Worm (Caenorhabditis elegans) whole organism, L4 larva: ENCODE results near the gene vps-15.

Experiments
- D1046.2 ChIP-seq: fragments of 200-800 bp; sonication (Bioruptor generic); IDR thresholded peaks from 2 replicates; pipeline ENCODE4 v1.3.6; 2022; ENCODE audit warnings: missing genetic modification characterization, missing compliant biosample characterization
- F26F4.8 ChIP-seq: fragments of 200-800 bp; sonication (Bioruptor generic); conservative IDR thresholded peaks from 2 replicates; pipeline ENCODE4 v1.3.6; 2022; ENCODE audit warnings: missing genetic modification characterization, missing compliant biosample characterization
- R02D3.7 ChIP-seq: fragments of 150-350 bp; sonication (generic microtip); optimal IDR thresholded peaks from 3 replicates; lab custom pipeline; 2014; ENCODE audit warnings: missing biosample characterization, missing genetic modification characterization
- T20F7.1 ChIP-seq: fragments of 200-800 bp; sonication (Bioruptor generic); optimal IDR thresholded peaks from 2 replicates; lab custom pipeline; 2018; ENCODE audit warnings: mild to moderate bottlenecking, missing genetic modification characterization, missing compliant biosample characterization
- T26A8.4 ChIP-seq: fragments of 200-800 bp; sonication (Bioruptor generic); IDR thresholded peaks from 2 replicates; pipeline ENCODE4 v1.3.6; 2022; ENCODE audit warnings: missing genetic modification characterization, missing compliant biosample characterization
- Y5F2A.4 ChIP-seq: fragments of 200-800 bp; sonication (Bioruptor generic); optimal IDR thresholded peaks from 2 replicates; lab custom pipeline; 2018; ENCODE audit warnings: mild to moderate bottlenecking, missing genetic modification characterization, missing compliant biosample characterization
- Y75B8A.6 ChIP-seq: fragments of 200-800 bp; sonication (Bioruptor generic); IDR thresholded peaks from 2 replicates; pipeline ENCODE4 v1.3.6; 2022; ENCODE audit warnings: missing genetic modification reagents, missing genetic modification characterization, missing compliant biosample characterization
- ZK337.2 ChIP-seq: fragments of 200-800 bp; sonication (Bioruptor generic); IDR thresholded peaks from 2 replicates; pipeline ENCODE4 v1.3.6; 2022; ENCODE audit warnings: missing genetic modification reagents, missing genetic modification characterization, missing compliant biosample characterization
- aha-1 ChIP-seq: fragments of 150-350 bp; peaks from one replicate; lab custom pipeline; 2014; ENCODE audit warnings: missing biosample characterization, missing genetic modification characterization
- arid-1 ChIP-seq: fragments of 200-800 bp; sonication (Bioruptor generic); conservative IDR thresholded peaks from 2 replicates; pipeline ENCODE4 v1.3.6; 2022; ENCODE audit warnings: missing genetic modification reagents, missing genetic modification characterization, missing compliant biosample characterization
- attf-4 ChIP-seq: sonication (generic microtip); optimal IDR thresholded peaks from 3 replicates; lab custom pipeline; 2017; ENCODE audit warnings: missing biosample characterization, missing genetic modification characterization
- ceh-20 ChIP-seq: fragments of 200-800 bp; sonication (Bioruptor generic); IDR thresholded peaks from 2 replicates; pipeline ENCODE4 v1.3.6; 2022; ENCODE audit warnings: missing genetic modification reagents, missing genetic modification characterization, missing compliant biosample characterization
- ceh-28 ChIP-seq: fragments of 150-350 bp; optimal IDR thresholded peaks from 2 replicates; lab custom pipeline; 2014; ENCODE audit warnings: missing biosample characterization, missing genetic modification reagents, missing genetic modification characterization
- ceh-82 ChIP-seq: sonication (generic microtip); optimal IDR thresholded peaks from 2 replicates; lab custom pipeline; 2017; ENCODE audit warnings: missing biosample characterization, missing genetic modification characterization
- cey-2 ChIP-seq: sonication (generic microtip); optimal IDR thresholded peaks from 3 replicates; lab custom pipeline; 2017; ENCODE audit warnings: missing genetic modification characterization, mild to moderate bottlenecking, missing compliant biosample characterization, antibody characterized with exemption, borderline replicate concordance; ENCODE audit not compliant: insufficient read depth
- ctbp-1 ChIP-seq: fragments of 200-800 bp; sonication (Bioruptor generic); IDR thresholded peaks from 2 replicates; pipeline ENCODE4 v1.3.6; 2022; ENCODE audit warnings: missing genetic modification reagents, missing genetic modification characterization, missing compliant biosample characterization
- daf-19 ChIP-seq: fragments of 200-800 bp; sonication (Bioruptor generic); conservative IDR thresholded peaks from 2 replicates; pipeline ENCODE4 v1.3.6; 2022; ENCODE audit warnings: missing genetic modification characterization, missing compliant biosample characterization
- daf-8 ChIP-seq: fragments of 200-800 bp; sonication (Bioruptor generic); IDR thresholded peaks from 2 replicates; pipeline ENCODE4 v1.3.6; 2022; ENCODE audit warnings: missing genetic modification characterization, missing compliant biosample characterization
- dmd-9 ChIP-seq: fragments of 200-800 bp; sonication (Bioruptor generic); IDR thresholded peaks from 2 replicates; pipeline ENCODE4 v1.3.6; 2022; ENCODE audit warnings: missing genetic modification reagents, missing genetic modification characterization, missing compliant biosample characterization
- dve-1 ChIP-seq: sonication (generic microtip); optimal IDR thresholded peaks from 2 replicates; lab custom pipeline; 2017; ENCODE audit warnings: antibody characterized with exemption, mild to moderate bottlenecking, missing genetic modification characterization, missing compliant biosample characterization; ENCODE audit not compliant: insufficient read depth
- egl-27 ChIP-seq: sonication (generic microtip); optimal IDR thresholded peaks from 3 replicates; lab custom pipeline; 2017; ENCODE audit warnings: missing biosample characterization, missing genetic modification reagents, missing genetic modification characterization
- egl-43 ChIP-seq: fragments of 200-800 bp; sonication (Bioruptor generic); IDR thresholded peaks from 2 replicates; pipeline ENCODE4 v1.3.6; 2022; ENCODE audit warnings: missing genetic modification reagents, missing genetic modification characterization, missing compliant biosample characterization
- fkh-10 ChIP-seq: fragments of 150-350 bp; optimal IDR thresholded peaks from 2 replicates; lab custom pipeline; 2014; ENCODE audit warnings: missing biosample characterization, missing genetic modification reagents, missing genetic modification characterization
- hlh-11 ChIP-seq: fragments of 200-800 bp; sonication (Bioruptor generic); optimal IDR thresholded peaks from 2 replicates; lab custom pipeline; 2018; ENCODE audit warnings: mild to moderate bottlenecking, missing genetic modification characterization, missing compliant biosample characterization
- hmg-1.1 ChIP-seq: fragments of 200-800 bp; sonication (Bioruptor generic); IDR thresholded peaks from 2 replicates; pipeline ENCODE4 v1.3.6; 2022; ENCODE audit warnings: missing genetic modification reagents, missing genetic modification characterization, missing compliant biosample characterization
- lin-13 ChIP-seq: fragments of 150-350 bp; optimal IDR thresholded peaks from 2 replicates; lab custom pipeline; 2014; ENCODE audit warnings: missing biosample characterization, missing genetic modification reagents, missing genetic modification characterization
- mxl-2 ChIP-seq: fragments of 200-800 bp; sonication (Bioruptor generic); conservative IDR thresholded peaks from 2 replicates; pipeline ENCODE4 v1.3.6; 2022; ENCODE audit warnings: missing genetic modification reagents, missing genetic modification characterization, missing compliant biosample characterization
- mxl-3 ChIP-seq: fragments of 200-800 bp; sonication (Bioruptor generic); optimal IDR thresholded peaks from 2 replicates; lab custom pipeline; 2018; ENCODE audit warnings: mild to moderate bottlenecking, missing genetic modification characterization, missing compliant biosample characterization
- nhr-102 ChIP-seq: sonication (generic microtip); optimal IDR thresholded peaks from 2 replicates; lab custom pipeline; 2016; ENCODE audit warnings: mild to moderate bottlenecking, missing genetic modification characterization, moderate library complexity, missing compliant biosample characterization
- nhr-11 ChIP-seq: fragments of 150-350 bp; optimal IDR thresholded peaks from 2 replicates; lab custom pipeline; 2014; ENCODE audit warnings: missing biosample characterization, missing genetic modification characterization
- nhr-237 ChIP-seq: sonication (generic microtip); optimal IDR thresholded peaks from 2 replicates; lab custom pipeline; 2017; ENCODE audit warnings: missing biosample characterization, missing genetic modification characterization
- nhr-25 ChIP-seq: sonication (generic microtip); optimal IDR thresholded peaks from 2 replicates; lab custom pipeline; 2017; ENCODE audit warnings: missing genetic modification characterization, mild to moderate bottlenecking, missing compliant biosample characterization, antibody characterized with exemption, moderate library complexity, borderline replicate concordance; ENCODE audit not compliant: insufficient read depth
- nhr-41 ChIP-seq: fragments of 200-800 bp; sonication (Bioruptor generic); IDR thresholded peaks from 2 replicates; pipeline ENCODE4 v1.3.6; 2022; ENCODE audit warnings: missing genetic modification reagents, missing genetic modification characterization, missing compliant biosample characterization
- nhr-6 ChIP-seq: fragments of 150-350 bp; optimal IDR thresholded peaks from 2 replicates; lab custom pipeline; 2014; ENCODE audit warnings: missing biosample characterization, missing genetic modification characterization
- nhr-77 ChIP-seq: fragments of 150-350 bp; optimal IDR thresholded peaks from 2 replicates; lab custom pipeline; 2014; ENCODE audit warnings: missing biosample characterization, missing genetic modification characterization
- pha-4 ChIP-seq, 2 experiments: fragments of 150-350 bp in 1 of 2; fragments of 200-800 bp in 1 of 2; sonication (Bioruptor generic) in 1 of 2; IDR thresholded peaks in 1 of 2; optimal IDR thresholded peaks in 1 of 2; 2 replicates each; pipeline versions ENCODE4 v1.3.6 to Lab custom; 2014 to 2022; ENCODE audit warnings: missing genetic modification characterization in 2 of 2, missing genetic modification reagents in 2 of 2, missing biosample characterization in 1 of 2, missing compliant biosample characterization in 1 of 2
- rbr-2 ChIP-seq: sonication (generic microtip); optimal IDR thresholded peaks from 2 replicates; lab custom pipeline; 2016; ENCODE audit warnings: missing genotype, missing genetic modification characterization, missing compliant biosample characterization
- saeg-2 ChIP-seq: fragments of 200-800 bp; sonication (Bioruptor generic); IDR thresholded peaks from 2 replicates; pipeline ENCODE4 v1.3.6; 2022; ENCODE audit warnings: missing genetic modification reagents, missing genetic modification characterization, missing compliant biosample characterization
- sdz-12 ChIP-seq: fragments of 200-800 bp; sonication (Bioruptor generic); optimal IDR thresholded peaks from 2 replicates; lab custom pipeline; 2018; ENCODE audit warnings: mild to moderate bottlenecking, missing genetic modification characterization, missing compliant biosample characterization
- set-16 ChIP-seq: fragments of 200-800 bp; sonication (Bioruptor generic); IDR thresholded peaks from 2 replicates; pipeline ENCODE4 v1.3.6; 2022; ENCODE audit warnings: missing genetic modification reagents, missing genetic modification characterization, missing compliant biosample characterization
- skn-1 ChIP-seq: fragments of 150-350 bp; optimal IDR thresholded peaks from 2 replicates; lab custom pipeline; 2014; ENCODE audit warnings: missing biosample characterization, missing genetic modification characterization
- spr-1 ChIP-seq: sonication (generic microtip); optimal IDR thresholded peaks from 2 replicates; lab custom pipeline; 2016; ENCODE audit warnings: mild to moderate bottlenecking, missing genetic modification characterization, missing compliant biosample characterization
- tag-97 ChIP-seq: fragments of 200-800 bp; sonication (Bioruptor generic); IDR thresholded peaks from 2 replicates; pipeline ENCODE4 v1.3.6; 2022; ENCODE audit warnings: missing genetic modification characterization, missing compliant biosample characterization
- unc-130 ChIP-seq: sonication (generic microtip); optimal IDR thresholded peaks from 2 replicates; lab custom pipeline; 2016; ENCODE audit warnings: missing genetic modification reagents, missing genetic modification characterization, missing compliant biosample characterization
- unc-62 ChIP-seq, 3 experiments: fragments of 150-350 bp in 1 of 3; sonication (generic microtip); optimal IDR thresholded peaks in 2 of 3; peaks in 1 of 3; 1 replicate in 1 of 3; 2 replicates in 2 of 3; lab custom pipeline; 2014 to 2017; ENCODE audit warnings: missing biosample characterization in 3 of 3, missing genetic modification characterization in 3 of 3, missing genetic modification reagents in 3 of 3, missing genotype in 1 of 3
- zag-1 ChIP-seq: fragments of 150-350 bp; optimal IDR thresholded peaks from 2 replicates; lab custom pipeline; 2014; ENCODE audit warnings: missing biosample characterization, missing genetic modification characterization
- zfp-2 ChIP-seq: sonication (generic microtip); optimal IDR thresholded peaks from 2 replicates; lab custom pipeline; 2016; ENCODE audit warnings: mild to moderate bottlenecking, missing genetic modification characterization, missing compliant biosample characterization
- zip-11 ChIP-seq: fragments of 200-800 bp; sonication (Bioruptor generic); IDR thresholded peaks from 2 replicates; pipeline ENCODE4 v1.3.6; 2022; ENCODE audit warnings: missing genetic modification characterization, missing compliant biosample characterization
- zip-2 ChIP-seq: fragments of 150-350 bp; optimal IDR thresholded peaks from 2 replicates; lab custom pipeline; 2014; ENCODE audit warnings: missing biosample characterization, missing genetic modification characterization

The vps-15 gene

DNA sequence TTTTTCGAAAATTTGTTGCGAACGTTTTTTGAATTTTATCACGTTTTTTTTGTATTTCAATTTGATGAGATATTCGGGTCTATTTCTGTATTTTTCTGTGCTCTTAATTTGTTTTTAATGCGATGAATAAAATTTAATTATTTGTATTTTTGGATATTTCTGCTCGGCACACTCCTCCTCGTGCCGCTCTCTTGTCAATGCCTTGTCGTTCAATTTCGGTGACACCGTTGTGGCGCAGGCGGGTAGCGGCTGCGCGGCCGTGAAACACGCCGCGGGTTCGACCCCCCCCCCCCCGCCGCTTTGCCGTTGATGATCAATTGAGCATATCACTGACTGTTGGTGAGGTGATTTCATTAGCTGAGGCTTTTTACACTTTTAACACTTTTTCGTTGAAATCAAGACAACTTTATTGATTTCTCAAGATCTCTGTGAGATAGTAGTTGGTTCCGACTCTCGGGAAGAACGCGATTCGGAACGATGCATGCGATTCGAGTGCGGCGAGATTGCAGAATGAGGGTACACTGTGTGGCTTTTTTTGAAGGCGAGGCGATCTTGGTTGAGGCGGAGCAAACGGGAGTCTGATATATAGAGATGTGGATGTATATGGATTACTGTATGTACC lies 45.1 kb upstream of the vps-15 start (continued):
- TF ChIP-seq egl-43 (GFP tag; lab: Robert Waterston, UW) (peak; percentile 100), rbr-2 (tag; lab: Kevin White, UChicago) (peak; percentile 90), tag-97 (GFP tag; lab: Robert Waterston, UW) (no peak; the same call in 1 of the 2 replicates), ZK337.2 (GFP tag; lab: Robert Waterston, UW) (peak; percentile 89), spr-1 (tag; lab: Kevin White, UChicago) (peak; percentile 93), nhr-102 (tag; lab: Kevin White, UChicago) (peak; percentile 88), set-16 (GFP tag; lab: Robert Waterston, UW) (peak; percentile 100), T20F7.1 (peak; percentile 84), unc-62 (GFP tag; optimal IDR thresholded peaks at IDR 0.05 in 1 of 2; lab: Kevin White, UChicago) (peak in 1 of 2 experiments; percentile 73), unc-62 (tag; optimal IDR thresholded peaks at IDR 0.05; lab: Kevin White, UChicago) (no peak), ceh-20 (peak; percentile 89), pha-4 (GFP tag; IDR thresholded peaks at IDR 0.05; lab: Robert Waterston, UW) (peak; percentile 99), pha-4 (tag; optimal IDR thresholded peaks at IDR 0.05; lab: Kevin White, UChicago) (no peak), sdz-12 (GFP tag; lab: Kevin White, UChicago) (peak; percentile 98), nhr-41 (GFP tag; lab: Robert Waterston, UW) (peak; percentile 97), dmd-9 (GFP tag; lab: Robert Waterston, UW) (peak; percentile 95), nhr-237 (tag; lab: Kevin White, UChicago) (no peak), R02D3.7 (tag; lab: Kevin White, UChicago) (peak; percentile 45), Y5F2A.4 (GFP tag; lab: Kevin White, UChicago) (peak; percentile 98), zfp-2 (tag; lab: Kevin White, UChicago) (peak; percentile 78), egl-27 (no peak), Y75B8A.6 (peak; percentile 97), nhr-25 (tag; lab: Kevin White, UChicago) (no peak), attf-4 (tag; lab: Kevin White, UChicago) (peak; percentile 57), ctbp-1 (GFP tag; lab: Robert Waterston, UW) (peak; percentile 97), hlh-11 (tag; lab: Kevin White, UChicago) (peak; percentile 85), unc-130 (GFP tag; lab: Kevin White, UChicago) (peak; percentile 95), cey-2 (tag; lab: Kevin White, UChicago) (no peak), zag-1 (tag; lab: Kevin White, UChicago) (no peak), mxl-2 (GFP tag; lab: Robert Waterston, UW) (peak; percentile 91), hmg-1.1 (GFP tag; lab: Robert Waterston, UW) (peak; percentile 95), F26F4.8 (GFP tag; lab: Robert Waterston, UW) (peak; percentile 100), saeg-2 (GFP tag; lab: Robert Waterston, UW) (peak; percentile 94), daf-19 (GFP tag; lab: Robert Waterston, UW) (no peak), aha-1 (tag; lab: Kevin White, UChicago) (peak; percentile 87), nhr-77 (tag; lab: Kevin White, UChicago) (peak; percentile 16), daf-8 (peak; percentile 90), mxl-3 (GFP tag; lab: Kevin White, UChicago) (peak; percentile 84), lin-13 (GFP tag; lab: Kevin White, UChicago) (peak; percentile 64), T26A8.4 (peak; percentile 96), dve-1 (tag; lab: Kevin White, UChicago) (peak; percentile 80), arid-1 (peak; percentile 99), zip-11 (peak; percentile 93), nhr-11 (tag; lab: Kevin White, UChicago) (no peak), nhr-6 (tag; lab: Kevin White, UChicago) (peak; percentile 40), skn-1 (tag; lab: Kevin White, UChicago) (no peak), ceh-82 (no peak), ceh-28 (no peak), zip-2 (tag; lab: Kevin White, UChicago) (peak; percentile 12), fkh-10 (GFP tag; lab: Kevin White, UChicago) (no peak), D1046.2 (GFP tag; lab: Robert Waterston, UW) (peak; percentile 97)
